Worm (Caenorhabditis elegans) whole organism, late embryonic: ENCODE data around the gene chts-1.

Experiments
- ceh-24 ChIP-seq: sonication (generic microtip); optimal IDR thresholded peaks from 2 replicates; lab custom pipeline; 2016; ENCODE audit warnings: mild to moderate bottlenecking, missing genetic modification characterization, missing compliant biosample characterization
- ceh-31 ChIP-seq: sonication (generic microtip); optimal IDR thresholded peaks from 2 replicates; lab custom pipeline; 2016; ENCODE audit warnings: missing genetic modification characterization, missing compliant biosample characterization
- ceh-34 ChIP-seq: sonication (generic microtip); optimal IDR thresholded peaks from 2 replicates; lab custom pipeline; 2016; ENCODE audit warnings: mild to moderate bottlenecking, missing genetic modification characterization, missing compliant biosample characterization
- hlh-6 ChIP-seq: sonication (generic microtip); optimal IDR thresholded peaks from 2 replicates; lab custom pipeline; 2016; ENCODE audit warnings: missing genotype, missing genetic modification characterization, missing compliant biosample characterization
- lim-6 ChIP-seq: sonication (generic microtip); optimal IDR thresholded peaks from 2 replicates; lab custom pipeline; 2016; ENCODE audit warnings: missing genetic modification characterization, missing compliant biosample characterization
- madf-2 ChIP-seq: sonication (generic microtip); optimal IDR thresholded peaks from 2 replicates; lab custom pipeline; 2017; ENCODE audit warnings: missing genetic modification characterization, missing compliant biosample characterization
- mec-3 ChIP-seq: sonication (generic microtip); optimal IDR thresholded peaks from 2 replicates; lab custom pipeline; 2016; ENCODE audit warnings: borderline replicate concordance, missing genetic modification characterization, missing compliant biosample characterization
- nfya-1 ChIP-seq: sonication (generic microtip); optimal IDR thresholded peaks from 2 replicates; lab custom pipeline; 2017; ENCODE audit warnings: missing genetic modification characterization, mild to moderate bottlenecking, missing compliant biosample characterization, antibody characterized with exemption, moderate library complexity
- pag-3 ChIP-seq: sonication (generic microtip); optimal IDR thresholded peaks from 2 replicates; lab custom pipeline; 2016; ENCODE audit warnings: missing compliant biosample characterization, missing genetic modification characterization, borderline replicate concordance
- pha-2 ChIP-seq: sonication (generic microtip); optimal IDR thresholded peaks from 2 replicates; lab custom pipeline; 2017; ENCODE audit warnings: mild to moderate bottlenecking, missing genetic modification characterization, missing compliant biosample characterization
- ref-2 ChIP-seq: sonication (generic microtip); optimal IDR thresholded peaks from 2 replicates; lab custom pipeline; 2016; ENCODE audit warnings: missing genetic modification characterization, missing compliant biosample characterization
- unc-42 ChIP-seq: sonication (generic microtip); optimal IDR thresholded peaks from 2 replicates; lab custom pipeline; 2016; ENCODE audit warnings: missing genotype, missing genetic modification characterization, missing compliant biosample characterization

Gene chts-1

DNA sequence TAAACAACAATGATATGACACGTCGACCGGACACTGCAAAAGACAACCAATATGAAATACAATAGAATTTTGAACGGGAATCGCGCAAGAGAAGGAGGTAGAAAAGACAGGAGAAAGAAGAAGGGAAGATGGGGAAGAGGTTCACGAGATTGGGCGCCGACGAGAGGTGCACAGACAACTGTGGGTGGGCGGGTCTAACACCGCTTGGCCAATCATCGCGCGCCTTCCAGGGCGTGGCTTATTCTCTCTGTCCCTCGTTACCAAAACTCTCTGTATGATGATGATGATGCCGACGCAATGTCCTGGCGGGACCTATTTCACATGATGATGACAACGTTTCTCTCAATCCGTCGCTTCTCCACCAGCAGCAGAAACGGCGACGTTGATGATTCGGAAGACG lies 59.0 kb downstream of the chts-1 start:
- peak; percentile 67 for TF ChIP-seq ceh-31 (tag; lab: Kevin White, UChicago)
- TF ChIP-seq madf-2 (tag; lab: Kevin White, UChicago) = no peak
- peak; percentile 19 for TF ChIP-seq hlh-6 (tag; lab: Kevin White, UChicago)
- peak; percentile 47 for TF ChIP-seq ref-2
- no peak for TF ChIP-seq pha-2 (tag; lab: Kevin White, UChicago)
- no peak for TF ChIP-seq unc-42 (tag; lab: Kevin White, UChicago)
- peak; percentile 93 for TF ChIP-seq nfya-1 (tag; lab: Kevin White, UChicago)
- no peak for TF ChIP-seq mec-3
- TF ChIP-seq ceh-24 = no peak
- peak; percentile 2 for TF ChIP-seq ceh-34 (tag; lab: Kevin White, UChicago)
- TF ChIP-seq pag-3 (tag; lab: Kevin White, UChicago) = no peak
- TF ChIP-seq lim-6 (tag; lab: Kevin White, UChicago) = no peak
- TF ChIP-seq, all 69 proteins: peak for 5
